Fruit fly (Drosophila melanogaster) whole organism, embryonic: ENCODE data around the gene CG9643.

Source experiments
- Antp ChIP-seq: fragments of 200-800 bp; sonication (Bioruptor generic); optimal IDR thresholded peaks from 3 replicates; lab custom pipeline; 2016; ENCODE audit warnings: missing biosample characterization, missing genetic modification characterization
- Atf-2 ChIP-seq: fragments of 200-800 bp; sonication (Bioruptor generic); optimal IDR thresholded peaks from 2 replicates; lab custom pipeline; 2016; ENCODE audit warnings: missing biosample characterization, missing genetic modification characterization
- Atf3 ChIP-seq: fragments of 200-800 bp; sonication (Bioruptor generic); optimal IDR thresholded peaks from 3 replicates; lab custom pipeline; 2016; ENCODE audit warnings: missing biosample characterization, missing genetic modification characterization
- Bdp1 ChIP-seq: fragments of 200-800 bp; sonication (Bioruptor generic); optimal IDR thresholded peaks from 3 replicates; lab custom pipeline; 2016; ENCODE audit warnings: missing biosample characterization, missing genetic modification characterization
- CG11504 ChIP-seq: fragments of 200-800 bp; sonication (Bioruptor generic); optimal IDR thresholded peaks from 3 replicates; lab custom pipeline; 2019; ENCODE audit warnings: missing biosample characterization, mild to moderate bottlenecking, missing genetic modification characterization, moderate library complexity
- CG11723 ChIP-seq: fragments of 200-800 bp; sonication (Bioruptor generic); optimal IDR thresholded peaks from 2 replicates; lab custom pipeline; 2017; ENCODE audit warnings: missing biosample characterization, mild to moderate bottlenecking, missing genetic modification characterization
- CG17568 ChIP-seq: fragments of 200-800 bp; sonication (Bioruptor generic); optimal IDR thresholded peaks from 2 replicates; lab custom pipeline; 2018; ENCODE audit warnings: missing biosample characterization, mild to moderate bottlenecking, missing genetic modification characterization, moderate library complexity
- CG17912 ChIP-seq: fragments of 200-800 bp; sonication (Bioruptor generic); optimal IDR thresholded peaks from 2 replicates; lab custom pipeline; 2018; ENCODE audit warnings: missing biosample characterization, mild to moderate bottlenecking, missing genetic modification characterization
- CG18011 ChIP-seq: fragments of 200-800 bp; sonication (Bioruptor generic); optimal IDR thresholded peaks from 2 replicates; lab custom pipeline; 2017; ENCODE audit warnings: missing biosample characterization, missing genetic modification characterization, mild to moderate bottlenecking, moderate library complexity, missing genotype
- CG2129 ChIP-seq: fragments of 200-800 bp; sonication (Bioruptor generic); IDR thresholded peaks from 2 replicates; pipeline ENCODE4 v1.3.6; 2022; ENCODE audit warnings: missing biosample characterization, missing genetic modification characterization; ENCODE audit not compliant: partially characterized antibody
- CG4282 ChIP-seq: fragments of 200-800 bp; sonication (Bioruptor generic); optimal IDR thresholded peaks from 2 replicates; lab custom pipeline; 2016; ENCODE audit warnings: missing biosample characterization, missing genetic modification characterization
- CG4854 ChIP-seq: fragments of 200-800 bp; sonication (Bioruptor generic); optimal IDR thresholded peaks from 2 replicates; lab custom pipeline; 2016; ENCODE audit warnings: missing biosample characterization, missing genetic modification characterization, inconsistent platforms
- CG6791 ChIP-seq: fragments of 200-800 bp; sonication (Bioruptor generic); IDR thresholded peaks from 3 replicates; pipeline ENCODE4 v1.3.6; 2022; ENCODE audit warnings: missing biosample characterization, missing genetic modification characterization; ENCODE audit not compliant: partially characterized antibody
- CG6813 ChIP-seq: fragments of 200-800 bp; sonication (Bioruptor generic); optimal IDR thresholded peaks from 2 replicates; lab custom pipeline; 2017; ENCODE audit warnings: missing biosample characterization, missing genetic modification characterization, mild to moderate bottlenecking, moderate library complexity, missing genetic modification reagents
- CG7357 ChIP-seq: fragments of 200-800 bp; sonication (Bioruptor generic); IDR thresholded peaks from 3 replicates; pipeline ENCODE4 v1.3.6; 2022; ENCODE audit warnings: missing biosample characterization, missing genetic modification characterization
- CG8290 ChIP-seq, 3 experiments: fragments of 200-800 bp; sonication (Bioruptor generic); optimal IDR thresholded peaks; 2 replicates each; lab custom pipeline; 2016 to 2019; ENCODE audit warnings: missing biosample characterization in 3 of 3, missing genetic modification characterization in 3 of 3, mild to moderate bottlenecking in 2 of 3, moderate library complexity in 1 of 3
- CG8388 ChIP-seq: fragments of 200-800 bp; sonication (Bioruptor generic); optimal IDR thresholded peaks from 2 replicates; lab custom pipeline; 2019; ENCODE audit warnings: missing biosample characterization, mild to moderate bottlenecking, missing genetic modification characterization, moderate library complexity
- CG9215 ChIP-seq: fragments of 200-800 bp; sonication (Bioruptor generic); IDR thresholded peaks from 2 replicates; pipeline ENCODE4 v1.3.6; 2022; ENCODE audit warnings: missing biosample characterization, missing genetic modification characterization
- CG9727 ChIP-seq: fragments of 200-800 bp; sonication (Bioruptor generic); optimal IDR thresholded peaks from 3 replicates; lab custom pipeline; 2017; ENCODE audit warnings: missing biosample characterization, mild to moderate bottlenecking, missing genetic modification characterization
- Chrac-16 ChIP-seq: fragments of 200-800 bp; sonication (Bioruptor generic); optimal IDR thresholded peaks from 3 replicates; lab custom pipeline; 2016; ENCODE audit warnings: missing biosample characterization, missing genetic modification characterization
- Doc2 ChIP-seq: fragments of 200-800 bp; sonication (Bioruptor generic); IDR thresholded peaks from 2 replicates; pipeline ENCODE4 v1.3.6; 2022; ENCODE audit warnings: missing biosample characterization, missing genetic modification characterization
- Hr39 ChIP-seq: fragments of >200 bp; optimal IDR thresholded peaks from 2 replicates; lab custom pipeline; 2017
- Hsf ChIP-seq: fragments of 200-800 bp; sonication (Bioruptor generic); optimal IDR thresholded peaks from 3 replicates; lab custom pipeline; 2016; ENCODE audit warnings: missing biosample characterization, missing genetic modification characterization
- Jarid2 ChIP-seq: fragments of 200-800 bp; sonication (Bioruptor generic); optimal IDR thresholded peaks from 3 replicates; lab custom pipeline; 2017; ENCODE audit warnings: mild to moderate bottlenecking, missing biosample characterization, missing genetic modification reagents, missing genetic modification characterization
- Kr ChIP-seq: fragments of 200-800 bp; sonication (Bioruptor generic); optimal IDR thresholded peaks from 2 replicates; lab custom pipeline; 2017; ENCODE audit warnings: missing biosample characterization, mild to moderate bottlenecking, missing genetic modification characterization
- Mrtf ChIP-seq: fragments of 200-800 bp; sonication (Bioruptor generic); IDR thresholded peaks from 3 replicates; pipeline ENCODE4 v1.3.6; 2022; ENCODE audit warnings: missing biosample characterization, missing genetic modification characterization
- Myb ChIP-seq: fragments of 200-800 bp; sonication (Bioruptor generic); optimal IDR thresholded peaks from 2 replicates; lab custom pipeline; 2016; ENCODE audit warnings: missing biosample characterization, missing genetic modification characterization
- NC2β ChIP-seq: fragments of 200-800 bp; sonication (Bioruptor generic); optimal IDR thresholded peaks from 2 replicates; lab custom pipeline; 2016; ENCODE audit warnings: missing biosample characterization, missing genetic modification characterization
- Sry-β ChIP-seq: fragments of 200-800 bp; sonication (Bioruptor generic); optimal IDR thresholded peaks from 2 replicates; lab custom pipeline; 2018; ENCODE audit warnings: missing biosample characterization, mild to moderate bottlenecking, missing genetic modification characterization, moderate library complexity
- cas ChIP-seq: fragments of 200-800 bp; sonication (Bioruptor generic); IDR thresholded peaks from 2 replicates; pipeline ENCODE4 v1.3.6; 2022; ENCODE audit warnings: missing biosample characterization, missing genetic modification characterization
- chm ChIP-seq: fragments of 200-800 bp; sonication (Bioruptor generic); IDR thresholded peaks from 2 replicates; pipeline ENCODE4 v1.3.6; 2022; ENCODE audit warnings: missing biosample characterization, missing genetic modification characterization
- dimm ChIP-seq: fragments of 200-800 bp; sonication (Bioruptor generic); IDR thresholded peaks from 2 replicates; pipeline ENCODE4 v1.3.6; 2022; ENCODE audit warnings: missing biosample characterization, missing genetic modification characterization
- dmrt99B ChIP-seq: fragments of 200-800 bp; sonication (Bioruptor generic); optimal IDR thresholded peaks from 2 replicates; lab custom pipeline; 2018; ENCODE audit warnings: missing biosample characterization, mild to moderate bottlenecking, missing genetic modification characterization, moderate library complexity
- esg ChIP-seq: fragments of 200-800 bp; sonication (Bioruptor generic); conservative IDR thresholded peaks from 2 replicates; pipeline ENCODE4 v1.3.6; 2022; ENCODE audit warnings: missing biosample characterization, missing genetic modification characterization
- exex ChIP-seq: fragments of 200-800 bp; sonication (Bioruptor generic); optimal IDR thresholded peaks from 4 replicates; lab custom pipeline; 2018; ENCODE audit warnings: missing biosample characterization, mild to moderate bottlenecking, missing genetic modification characterization, moderate library complexity
- fd102C ChIP-seq: fragments of 200-800 bp; sonication (Bioruptor generic); optimal IDR thresholded peaks from 2 replicates; lab custom pipeline; 2018; ENCODE audit warnings: missing biosample characterization, mild to moderate bottlenecking, missing genetic modification characterization, moderate library complexity
- ftz-f1 ChIP-seq: fragments of 200-800 bp; sonication (Bioruptor generic); optimal IDR thresholded peaks from 2 replicates; lab custom pipeline; 2016; ENCODE audit warnings: missing biosample characterization, missing genetic modification characterization
- hbn ChIP-seq: fragments of 200-800 bp; sonication (Bioruptor generic); IDR thresholded peaks from 2 replicates; pipeline ENCODE4 v1.3.6; 2022; ENCODE audit warnings: missing biosample characterization, missing genetic modification characterization; ENCODE audit not compliant: partially characterized antibody
- insv ChIP-seq, 2 experiments: fragments of 200-800 bp; sonication (Bioruptor generic); optimal IDR thresholded peaks; 3 replicates each; lab custom pipeline; 2016 to 2018; ENCODE audit warnings: missing biosample characterization in 2 of 2, missing genetic modification characterization in 2 of 2
- lilli ChIP-seq: fragments of 200-800 bp; sonication (Bioruptor generic); optimal IDR thresholded peaks from 3 replicates; lab custom pipeline; 2016; ENCODE audit warnings: missing biosample characterization, missing genetic modification characterization
- lmd ChIP-seq: fragments of 200-800 bp; sonication (Bioruptor generic); IDR thresholded peaks from 2 replicates; pipeline ENCODE4 v1.3.6; 2022; ENCODE audit warnings: missing biosample characterization, missing genetic modification characterization
- lola ChIP-seq, 3 experiments: fragments of >200 bp in 2 of 3; fragments of 200-800 bp in 1 of 3; sonication (Bioruptor generic) in 1 of 3; optimal IDR thresholded peaks; 2 replicates each; lab custom pipeline; 2017 to 2019; ENCODE audit warnings: missing biosample characterization in 3 of 3, missing genetic modification characterization in 3 of 3, mild to moderate bottlenecking in 1 of 3, moderate library complexity in 1 of 3
- oc ChIP-seq: fragments of 200-800 bp; sonication (Bioruptor generic); optimal IDR thresholded peaks from 2 replicates; lab custom pipeline; 2018; ENCODE audit warnings: missing biosample characterization, mild to moderate bottlenecking, missing genetic modification characterization, moderate library complexity
- phol ChIP-seq: fragments of 200-800 bp; sonication (Bioruptor generic); optimal IDR thresholded peaks from 3 replicates; lab custom pipeline; 2018; ENCODE audit warnings: missing biosample characterization, mild to moderate bottlenecking, missing genetic modification characterization, moderate library complexity
- pzg ChIP-seq: fragments of 200-800 bp; sonication (Bioruptor generic); optimal IDR thresholded peaks from 3 replicates; lab custom pipeline; 2018; ENCODE audit warnings: missing biosample characterization, mild to moderate bottlenecking, missing genetic modification characterization, moderate library complexity
- ranshi ChIP-seq: fragments of 200-800 bp; sonication (Bioruptor generic); IDR thresholded peaks from 2 replicates; pipeline ENCODE4 v1.3.6; 2022; ENCODE audit warnings: missing biosample characterization, missing genetic modification characterization
- repo ChIP-seq: fragments of 200-800 bp; sonication (Bioruptor generic); optimal IDR thresholded peaks from 2 replicates; lab custom pipeline; 2016; ENCODE audit warnings: missing biosample characterization, missing genetic modification characterization
- sob ChIP-seq: fragments of 200-800 bp; sonication (Bioruptor generic); IDR thresholded peaks from 2 replicates; pipeline ENCODE4 v1.3.6; 2022; ENCODE audit warnings: missing biosample characterization, missing genetic modification characterization
- zfh2 ChIP-seq: fragments of 200-800 bp; sonication (Bioruptor generic); optimal IDR thresholded peaks from 2 replicates; lab custom pipeline; 2016; ENCODE audit warnings: missing biosample characterization, missing genetic modification characterization

The CG9643 gene

DNA sequence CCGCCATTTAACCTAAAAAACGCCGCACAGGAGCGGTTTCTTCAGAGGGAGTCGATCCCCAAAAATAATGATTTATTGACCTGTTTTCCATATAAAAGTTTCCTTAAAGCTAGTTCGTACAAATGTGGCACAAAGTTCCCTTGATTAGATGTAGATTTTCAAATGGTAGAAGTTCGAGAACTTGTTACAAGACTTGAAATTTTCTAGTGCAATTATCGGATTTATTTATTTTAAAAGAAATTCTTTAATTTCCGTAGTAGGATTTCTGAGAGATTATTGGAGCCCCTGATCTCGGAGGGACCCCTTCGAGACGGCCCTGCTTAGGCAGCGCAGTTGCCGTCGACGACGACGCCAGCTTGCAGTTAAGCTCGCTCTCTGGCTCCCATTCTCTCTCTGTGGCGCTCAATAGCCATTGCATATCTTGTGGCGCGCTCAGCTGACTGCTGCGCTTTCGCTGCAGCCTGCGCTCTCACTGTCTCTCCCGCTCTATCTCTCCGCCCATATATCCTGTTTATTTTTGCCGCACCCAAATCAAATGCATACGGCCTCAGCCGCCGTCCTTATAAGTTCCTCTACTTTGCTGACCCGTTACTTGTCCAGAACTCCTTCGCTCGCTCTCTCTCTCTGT, 21.4 kb downstream of the CG9643 start (continued):
- no peak for TF ChIP-seq fd102C (GFP tag; lab: Kevin White, UChicago)
- TF ChIP-seq pzg (GFP tag; lab: Kevin White, UChicago): no peak
- TF ChIP-seq Bdp1: no peak
- TF ChIP-seq Doc2 (GFP tag; lab: Robert Waterston, UW): 0 out of 2 replicates have a peak, but pooled peaks have one; percentile 33
- peak; percentile 76 for TF ChIP-seq phol (tag; lab: Kevin White, UChicago)
- TF ChIP-seq Hsf (GFP tag; lab: Kevin White, UChicago): peak; percentile 41
- TF ChIP-seq lola (GFP tag; optimal IDR thresholded peaks at IDR 0.05; lab: Kevin White, UChicago): peak in 1 of 3 experiments; percentile 61
- no peak for TF ChIP-seq CG6813 (GFP tag; lab: Kevin White, UChicago)
- TF ChIP-seq Hr39 (lab: Kevin White, UChicago): no peak
- peak; percentile 78 for TF ChIP-seq dmrt99B (tag; lab: Kevin White, UChicago)
- peak; percentile 78 for TF ChIP-seq CG11504 (tag; lab: Kevin White, UChicago)
- no peak for TF ChIP-seq Mrtf
- peak; percentile 1 for TF ChIP-seq Atf3
- TF ChIP-seq esg: peak; percentile 47
- no peak for TF ChIP-seq exex (tag; lab: Kevin White, UChicago)
- no peak for TF ChIP-seq lilli
- no peak for TF ChIP-seq CG18011
- no peak for TF ChIP-seq cas (GFP tag; lab: Robert Waterston, UW)
- TF ChIP-seq CG9727 (GFP tag; lab: Kevin White, UChicago): peak; percentile 36
- TF ChIP-seq Kr (GFP tag; lab: Kevin White, UChicago): no peak
- peak; percentile 28; the same call in 1 of the 3 replicates for TF ChIP-seq CG7357 (GFP tag; lab: Robert Waterston, UW)
- no peak for TF ChIP-seq Jarid2 (GFP tag; lab: Kevin White, UChicago)
- no peak for TF ChIP-seq sob (GFP tag; lab: Robert Waterston, UW)
- no peak for TF ChIP-seq CG4854 (GFP tag; lab: Kevin White, UChicago)
- TF ChIP-seq CG4282 (GFP tag; lab: Kevin White, UChicago): no peak
- TF ChIP-seq Chrac-16: no peak
- no peak for TF ChIP-seq dimm
- TF ChIP-seq CG17912 (GFP tag; lab: Kevin White, UChicago): no peak
- no peak for TF ChIP-seq repo (GFP tag; lab: Kevin White, UChicago)
- no peak for TF ChIP-seq Sry-β (GFP tag; lab: Kevin White, UChicago)
- no peak for TF ChIP-seq CG11723 (GFP tag; lab: Kevin White, UChicago)
- no peak for TF ChIP-seq insv (GFP tag; optimal IDR thresholded peaks at IDR 0.05; lab: Kevin White, UChicago)
- no peak for TF ChIP-seq CG2129 (GFP tag; lab: Robert Waterston, UW)
- peak; percentile 56 for TF ChIP-seq lmd (GFP tag; lab: Robert Waterston, UW)
- TF ChIP-seq Myb (GFP tag; lab: Kevin White, UChicago): no peak
- no peak for TF ChIP-seq hbn (GFP tag; lab: Robert Waterston, UW)
- no peak for TF ChIP-seq NC2β (GFP tag; lab: Kevin White, UChicago)
- no peak for TF ChIP-seq CG17568 (GFP tag; lab: Kevin White, UChicago)
- TF ChIP-seq Atf-2: no peak
- no peak for TF ChIP-seq Antp
- TF ChIP-seq ftz-f1: no peak
- TF ChIP-seq ranshi (GFP tag; lab: Robert Waterston, UW): peak; percentile 18; the same call in 1 of the 2 replicates
- TF ChIP-seq CG6791 (GFP tag; lab: Robert Waterston, UW): no peak
- peak; percentile 34 for TF ChIP-seq CG8388 (GFP tag; lab: Kevin White, UChicago)
- TF ChIP-seq CG9215 (GFP tag; lab: Robert Waterston, UW): peak; percentile 46
- no peak for TF ChIP-seq CG8290 (GFP tag; optimal IDR thresholded peaks at IDR 0.05; lab: Kevin White, UChicago)
- no peak for TF ChIP-seq CG8290 (tag; optimal IDR thresholded peaks at IDR 0.05; lab: Kevin White, UChicago)
- no peak for TF ChIP-seq oc
- no peak for TF ChIP-seq chm (GFP tag; lab: Robert Waterston, UW)
- no peak for TF ChIP-seq zfh2 (GFP tag; lab: Kevin White, UChicago)
